Worm (Caenorhabditis elegans): ENCODE results near the gene cyp-25A1.

Gene cyp-25A1

DNA sequence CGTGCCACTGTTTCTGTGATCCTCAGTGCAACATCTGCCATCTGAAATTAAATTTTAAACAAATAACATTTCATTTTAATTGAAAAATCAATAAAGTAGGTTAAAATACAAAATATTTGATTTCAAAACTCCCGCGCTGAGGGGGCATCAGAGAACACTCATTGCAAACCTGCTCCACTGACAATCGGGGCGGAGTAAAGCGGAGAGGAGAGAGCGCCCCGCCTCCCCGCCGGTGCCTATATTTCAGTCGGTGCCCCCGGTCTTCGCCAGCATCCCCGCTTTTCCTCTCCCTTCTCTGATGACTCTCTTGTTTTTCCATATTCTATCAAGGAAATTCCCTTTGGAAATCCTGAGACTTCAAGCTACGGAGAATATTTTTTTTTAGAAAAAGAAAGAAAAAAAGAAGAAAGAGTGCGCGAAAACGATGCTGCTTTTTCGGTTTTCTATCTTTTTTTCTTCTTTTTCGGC is 30.6 kb downstream of the cyp-25A1 start, which contains the start of gene brc-1 (continued):
- TF ChIP-seq egl-44 (GFP tag; IDR thresholded peaks at IDR 0.05) (no peak), tlf-1 (GFP tag; optimal IDR thresholded peaks at IDR 0.05) (no peak), egrh-3 (GFP tag; IDR thresholded peaks at IDR 0.05) (peak; percentile 91), F33H1.4 (GFP tag; IDR thresholded peaks at IDR 0.05) (peak; percentile 39; the same call in 1 of the 2 replicates), sdz-38 (tag; optimal IDR thresholded peaks at IDR 0.05) (no peak), ztf-26 (tag; optimal IDR thresholded peaks at IDR 0.05) (peak; percentile 87), cebp-1 (GFP tag; IDR thresholded peaks at IDR 0.05) (peak; percentile 70), cebp-1 (tag; optimal IDR thresholded peaks at IDR 0.05) (peak; percentile 87), rec-8 (tag; optimal IDR thresholded peaks at IDR 0.05) (no peak), C17E4.6 (GFP tag; IDR thresholded peaks at IDR 0.05) (no peak), F49E8.2 (tag; optimal IDR thresholded peaks at IDR 0.05; ENCODE audit: insufficient read depth) (no peak), ets-4 (GFP tag; optimal IDR thresholded peaks at IDR 0.05) (no peak), snpc-3.4 (tag; optimal IDR thresholded peaks at IDR 0.05) (no peak), ZK185.1 (tag; optimal IDR thresholded peaks at IDR 0.05; ENCODE audit: poor library complexity, severe bottlenecking) (peak; percentile 77), mxl-1 (tag; optimal IDR thresholded peaks at IDR 0.05) (no peak), gei-17 (GFP tag; optimal IDR thresholded peaks at IDR 0.05) (peak; percentile 20), ztf-18 (tag; optimal IDR thresholded peaks at IDR 0.05) (peak; percentile 46), akir-1 (GFP tag; optimal IDR thresholded peaks at IDR 0.05) (no peak), D2030.7 (GFP tag; IDR thresholded peaks at IDR 0.05) (no peak), madf-3 (GFP tag; IDR thresholded peaks at IDR 0.05) (0 out of 2 replicates have a peak, but pooled peaks have one; percentile 45), lin-40 (tag; optimal IDR thresholded peaks at IDR 0.05) (peak; percentile 75), Y67H2A.10 (GFP tag; conservative IDR thresholded peaks at IDR 0.05) (no peak), nfya-1 (tag; optimal IDR thresholded peaks at IDR 0.05; ENCODE audit: borderline replicate concordance, insufficient read depth) (no peak), hrde-1 (tag; optimal IDR thresholded peaks at IDR 0.05; ENCODE audit: borderline replicate concordance) (no peak), athp-1 (tag; optimal IDR thresholded peaks at IDR 0.05) (peak; percentile 42), ztf-28 (GFP tag; IDR thresholded peaks at IDR 0.05) (no peak), F10E7.11 (tag; optimal IDR thresholded peaks at IDR 0.05) (no peak), F52B5.7 (tag; optimal IDR thresholded peaks at IDR 0.05) (no peak), lsy-27 (tag; optimal IDR thresholded peaks at IDR 0.05; ENCODE audit: borderline replicate concordance, insufficient read depth) (no peak), somi-1 (GFP tag; optimal IDR thresholded peaks at IDR 0.05) (peak; percentile 41), dpl-1 (GFP tag; optimal IDR thresholded peaks at IDR 0.05) (peak; percentile 71), zfh-2 (GFP tag; conservative IDR thresholded peaks at IDR 0.05) (peak; percentile 98), die-1 (tag; optimal IDR thresholded peaks at IDR 0.05) (no peak), nhr-80 (tag; optimal IDR thresholded peaks at IDR 0.05) (peak; percentile 68), madf-6 (GFP tag; IDR thresholded peaks at IDR 0.05) (peak; percentile 23; the same call in 1 of the 2 replicates), attf-6 (GFP tag; IDR thresholded peaks at IDR 0.05) (no peak), ztf-6 (GFP tag; IDR thresholded peaks at IDR 0.05) (peak; percentile 14; the same call in 1 of the 2 replicates), tbp1 (GFP tag; optimal IDR thresholded peaks at IDR 0.05) (peak; percentile 51), pbrm-1 (GFP tag; IDR thresholded peaks at IDR 0.05) (peak; percentile 64; the same call in 1 of the 2 replicates), ama-1 (optimal IDR thresholded peaks at IDR 0.05) (peak; percentile 93), ama-1 (GFP tag; optimal IDR thresholded peaks at IDR 0.05) (peak in 1 of 2 experiments; percentile 15), egl-18 (GFP tag; IDR thresholded peaks at IDR 0.05) (no peak), xnd-1 (tag; optimal IDR thresholded peaks at IDR 0.05) (no peak), Y95B8A.8 (GFP tag; IDR thresholded peaks at IDR 0.05) (no peak), ekl-4 (GFP tag; IDR thresholded peaks at IDR 0.05) (no peak; the same call in 1 of the 2 replicates), unc-62 (GFP tag; optimal IDR thresholded peaks at IDR 0.05) (no peak), let-607 (tag; optimal IDR thresholded peaks at IDR 0.05) (peak; percentile 12 to 28), mcd-1 (GFP tag; IDR thresholded peaks at IDR 0.05) (peak; percentile 97)
